Fruit fly (Drosophila melanogaster): ENCODE results near the gene Elo68beta.
A peak's percentile ranks its signal among the peaks of the same experiment; 100 is the strongest.

The Elo68beta gene

DNA sequence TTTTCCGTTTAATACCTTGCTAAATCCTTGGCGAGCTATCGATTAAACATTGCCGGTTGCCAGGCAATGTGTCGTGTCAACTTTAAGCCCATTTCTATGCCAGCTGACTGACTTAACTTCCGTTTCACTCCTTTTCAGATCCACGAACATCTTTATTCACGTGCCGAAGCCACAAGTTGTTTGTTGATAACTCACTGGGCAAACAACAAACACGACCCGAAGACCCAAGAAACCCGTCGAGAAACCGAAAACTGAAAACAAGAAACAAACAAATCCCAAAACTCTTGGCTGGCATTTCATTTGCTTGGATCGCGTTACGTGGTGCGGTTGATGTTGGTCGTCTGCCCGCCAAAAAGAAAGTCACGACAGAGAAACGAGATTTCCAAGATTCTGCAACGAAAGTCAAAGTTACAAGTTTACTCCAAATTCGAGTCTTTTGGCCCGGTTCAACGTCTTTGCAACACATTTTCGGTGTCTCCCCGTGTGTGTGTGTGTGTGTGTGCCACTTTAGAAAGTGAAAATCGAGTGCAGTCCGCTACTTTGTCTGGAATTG, 49.3 kb upstream of the Elo68beta start, which contains the start of gene CG6216 (continued):
- TF ChIP-seq danr (GFP tag; IDR thresholded peaks at IDR 0.05) = no peak
- no peak for TF ChIP-seq disco-r (GFP tag; optimal IDR thresholded peaks at IDR 0.05)
- TF ChIP-seq Meics (GFP tag; optimal IDR thresholded peaks at IDR 0.05) = no peak
- TF ChIP-seq CG10959 (GFP tag; IDR thresholded peaks at IDR 0.05) = no peak
- no peak for TF ChIP-seq Jarid2 (GFP tag; optimal IDR thresholded peaks at IDR 0.05)
- no peak for TF ChIP-seq ap (GFP tag; IDR thresholded peaks at IDR 0.05)
- no peak for TF ChIP-seq Doc2 (GFP tag; IDR thresholded peaks at IDR 0.05)
- TF ChIP-seq Taf1 (GFP tag; IDR thresholded peaks at IDR 0.05) = no peak
- TF ChIP-seq D19B (GFP tag; optimal IDR thresholded peaks at IDR 0.05) = no peak
- TF ChIP-seq Drgx (GFP tag; IDR thresholded peaks at IDR 0.05) = no peak
- no peak for TF ChIP-seq CG31441 (GFP tag; IDR thresholded peaks at IDR 0.05)
- peak; percentile 73 for TF ChIP-seq kni (GFP tag; optimal IDR thresholded peaks at IDR 0.05)
- TF ChIP-seq CG2712 (tag; optimal IDR thresholded peaks at IDR 0.05) = no peak
- no peak for TF ChIP-seq z (GFP tag; IDR thresholded peaks at IDR 0.05)
- no peak for TF ChIP-seq peb (GFP tag; IDR thresholded peaks at IDR 0.05)
- TF ChIP-seq CG33557 (GFP tag; optimal IDR thresholded peaks at IDR 0.05) = peak; percentile 26
- TF ChIP-seq al (GFP tag; IDR thresholded peaks at IDR 0.05) = no peak
- TF ChIP-seq Mes4 (GFP tag; optimal IDR thresholded peaks at IDR 0.05) = no peak
- TF ChIP-seq Six4 (GFP tag; optimal IDR thresholded peaks at IDR 0.05) = no peak
- no peak for TF ChIP-seq CG8765 (GFP tag; IDR thresholded peaks at IDR 0.05)
- no peak for TF ChIP-seq CG30431 (GFP tag; optimal IDR thresholded peaks at IDR 0.05)
- no peak for TF ChIP-seq nerfin-1 (tag; optimal IDR thresholded peaks at IDR 0.05)
- TF ChIP-seq CG5245 (GFP tag; optimal IDR thresholded peaks at IDR 0.05) = no peak
- TF ChIP-seq cg (GFP tag; optimal IDR thresholded peaks at IDR 0.05) = peak; percentile 1
- TF ChIP-seq Gsc (GFP tag; IDR thresholded peaks at IDR 0.05) = no peak
- no peak for TF ChIP-seq Oaz (GFP tag; IDR thresholded peaks at IDR 0.05)
- TF ChIP-seq CG4707 (GFP tag; optimal IDR thresholded peaks at IDR 0.05) = peak; percentile 12
- TF ChIP-seq CG13894 (tag; optimal IDR thresholded peaks at IDR 0.05) = no peak
- peak; percentile 62 for TF ChIP-seq sens (GFP tag)
- no peak for TF ChIP-seq CG18764 (GFP tag; optimal IDR thresholded peaks at IDR 0.05)
- TF ChIP-seq CG2875 (GFP tag; optimal IDR thresholded peaks at IDR 0.05) = peak; percentile 38
- no peak for TF ChIP-seq CG17829 (tag; optimal IDR thresholded peaks at IDR 0.05)
- TF ChIP-seq pzg (GFP tag; optimal IDR thresholded peaks at IDR 0.05) = no peak
- no peak for TF ChIP-seq CG12299 (tag; optimal IDR thresholded peaks at IDR 0.05)
- no peak for TF ChIP-seq abd-A (tag; optimal IDR thresholded peaks at IDR 0.05)
- no peak for TF ChIP-seq Ssrp (tag; optimal IDR thresholded peaks at IDR 0.05)
- peak in 1 of 2 experiments; percentile 38 for TF ChIP-seq Hr78 (GFP tag; optimal IDR thresholded peaks at IDR 0.05)
- TF ChIP-seq CG3163 (GFP tag; optimal IDR thresholded peaks at IDR 0.05) = no peak
- TF ChIP-seq CG16815 (GFP tag; optimal IDR thresholded peaks at IDR 0.05) = no peak
- TF ChIP-seq oc (tag; optimal IDR thresholded peaks at IDR 0.05) = peak; percentile 38
- TF ChIP-seq HmgD (GFP tag; optimal IDR thresholded peaks at IDR 0.05) = no peak
- no peak for TF ChIP-seq Vsx1 (GFP tag; optimal IDR thresholded peaks at IDR 0.05)
- no peak for TF ChIP-seq CG1647 (GFP tag; optimal IDR thresholded peaks at IDR 0.05)
- no peak for TF ChIP-seq Ets65A (GFP tag)
- no peak for TF ChIP-seq HmgZ (tag; optimal IDR thresholded peaks at IDR 0.05)
- peak; percentile 7 for TF ChIP-seq cwo (GFP tag; optimal IDR thresholded peaks at IDR 0.05)
- no peak for TF ChIP-seq vnd (GFP tag; IDR thresholded peaks at IDR 0.05; ENCODE audit: partially characterized antibody)
- peak; percentile 99 for TF ChIP-seq Blimp-1 (GFP tag; optimal IDR thresholded peaks at IDR 0.05)
- TF ChIP-seq gro (GFP tag; optimal IDR thresholded peaks at IDR 0.05) = no peak
- TF ChIP-seq CG32767 (GFP tag; IDR thresholded peaks at IDR 0.05) = no peak
- TF ChIP-seq CG9727 (GFP tag; optimal IDR thresholded peaks at IDR 0.05) = no peak
